Worm (Caenorhabditis elegans) whole organism, early embryonic: ENCODE data around the gene dnj-10.

Experiments used
- B0310.2 ChIP-seq: sonication (generic microtip); optimal IDR thresholded peaks from 2 replicates; lab custom pipeline; 2016; ENCODE audit warnings: mild to moderate bottlenecking, missing genetic modification characterization, missing compliant biosample characterization
- F13C5.2 ChIP-seq: sonication (generic microtip); optimal IDR thresholded peaks from 2 replicates; lab custom pipeline; 2017; ENCODE audit warnings: mild to moderate bottlenecking, missing genetic modification characterization, inconsistent platforms, missing compliant biosample characterization
- aly-1 ChIP-seq: sonication (generic microtip); optimal IDR thresholded peaks from 2 replicates; lab custom pipeline; 2016; ENCODE audit warnings: missing genetic modification characterization, missing compliant biosample characterization
- ama-1 ChIP-seq: fragments of 150-350 bp; optimal IDR thresholded peaks from 2 replicates; lab custom pipeline; 2014
- ceh-13 ChIP-seq: fragments of 200-800 bp; sonication (Bioruptor generic); optimal IDR thresholded peaks from 2 replicates; lab custom pipeline; 2018; ENCODE audit warnings: mild to moderate bottlenecking, missing genetic modification characterization, missing compliant biosample characterization
- ceh-36 ChIP-seq: sonication (generic microtip); optimal IDR thresholded peaks from 2 replicates; lab custom pipeline; 2016; ENCODE audit warnings: missing genetic modification characterization, inconsistent platforms, missing compliant biosample characterization
- ets-7 ChIP-seq: sonication (generic microtip); optimal IDR thresholded peaks from 2 replicates; lab custom pipeline; 2016; ENCODE audit warnings: missing genotype, missing genetic modification characterization, missing compliant biosample characterization
- flt-1 ChIP-seq: fragments of 200-800 bp; sonication (Bioruptor generic); IDR thresholded peaks from 2 replicates; pipeline ENCODE4 v1.3.6; 2022; ENCODE audit warnings: missing genetic modification characterization, missing compliant biosample characterization
- hmbx-1 ChIP-seq: sonication (generic microtip); optimal IDR thresholded peaks from 2 replicates; lab custom pipeline; 2016; ENCODE audit warnings: mild to moderate bottlenecking, missing genetic modification characterization, missing compliant biosample characterization
- hmg-4 ChIP-seq: fragments of 200-800 bp; sonication (Bioruptor generic); optimal IDR thresholded peaks from 2 replicates; lab custom pipeline; 2018; ENCODE audit warnings: mild to moderate bottlenecking, missing genetic modification characterization, missing compliant biosample characterization
- hnd-1 ChIP-seq: sonication (generic microtip); optimal IDR thresholded peaks from 2 replicates; lab custom pipeline; 2016; ENCODE audit warnings: missing genetic modification characterization, missing compliant biosample characterization
- pes-1 ChIP-seq: fragments of 200-800 bp; sonication (Bioruptor generic); IDR thresholded peaks from 2 replicates; pipeline ENCODE4 v1.3.6; 2022; ENCODE audit warnings: missing genetic modification reagents, missing genetic modification characterization, missing compliant biosample characterization
- scrt-1 ChIP-seq: fragments of 200-800 bp; sonication (Bioruptor generic); IDR thresholded peaks from 2 replicates; pipeline ENCODE4 v1.3.6; 2022; ENCODE audit warnings: missing genetic modification characterization, missing compliant biosample characterization
- sea-1 ChIP-seq: fragments of 200-800 bp; sonication (Bioruptor generic); conservative IDR thresholded peaks from 2 replicates; pipeline ENCODE4 v1.3.6; 2022; ENCODE audit warnings: missing genetic modification characterization, missing compliant biosample characterization
- tbx-11 ChIP-seq: fragments of 200-800 bp; sonication (Bioruptor generic); IDR thresholded peaks from 2 replicates; pipeline ENCODE4 v1.3.6; 2022; ENCODE audit warnings: missing genetic modification characterization, missing compliant biosample characterization
- tbx-37 ChIP-seq: fragments of 200-800 bp; sonication (Bioruptor generic); conservative IDR thresholded peaks from 2 replicates; pipeline ENCODE4 v1.3.6; 2022; ENCODE audit warnings: missing genetic modification reagents, missing genetic modification characterization, missing compliant biosample characterization
- tra-4 ChIP-seq: sonication (generic microtip); optimal IDR thresholded peaks from 2 replicates; lab custom pipeline; 2017; ENCODE audit warnings: missing genetic modification characterization, missing compliant biosample characterization

dnj-10 gene

ce11 chrIII:8618412-8618960, 12.5 kb upstream of the dnj-10 start, which contains the start of gene C13G5.2:
TSS of gene C13G5.2 (minus strand) at chrIII:8618462.
- TF ChIP-seq ama-1 (lab: Kevin White, UChicago) (no peak), B0310.2 (no peak), sea-1 (no peak), hnd-1 (tag; lab: Kevin White, UChicago) (no peak), ets-7 (tag; lab: Kevin White, UChicago) (no peak)

- TF ChIP-seq tbx-37 (GFP tag; lab: Robert Waterston, UW) (no peak), B0310.2 (no peak), F13C5.2 (no peak), ama-1 (lab: Kevin White, UChicago) (no peak), tra-4 (tag; lab: Kevin White, UChicago) (no peak), ceh-13 (no peak), hnd-1 (tag; lab: Kevin White, UChicago) (no peak), sea-1 (no peak), hmg-4 (GFP tag; lab: Kevin White, UChicago) (no peak), scrt-1 (GFP tag; lab: Robert Waterston, UW) (no peak), pes-1 (GFP tag; lab: Robert Waterston, UW) (no peak), hmbx-1 (tag; lab: Kevin White, UChicago) (no peak), aly-1 (no peak), flt-1 (GFP tag; lab: Robert Waterston, UW) (no peak), ets-7 (tag; lab: Kevin White, UChicago) (no peak), tbx-11 (GFP tag; lab: Robert Waterston, UW) (no peak)
These were observed 10.7 kb upstream of the dnj-10 start for ce11 chrIII:8620259-8620658.

- no peak for TF ChIP-seq hmbx-1 (tag; lab: Kevin White, UChicago)
- TF ChIP-seq B0310.2 = no peak
- no peak for TF ChIP-seq ceh-13
- TF ChIP-seq flt-1 (GFP tag; lab: Robert Waterston, UW) = no peak
- no peak for TF ChIP-seq hnd-1 (tag; lab: Kevin White, UChicago)
- no peak for TF ChIP-seq aly-1
- no peak for TF ChIP-seq tbx-11 (GFP tag; lab: Robert Waterston, UW)
- no peak for TF ChIP-seq sea-1
These were observed 10.0 kb upstream of the dnj-10 start for ce11 chrIII:8621002-8621401.

- no peak for TF ChIP-seq ceh-36 (tag; lab: Kevin White, UChicago)
- TF ChIP-seq ama-1 (lab: Kevin White, UChicago) = no peak
- TF ChIP-seq ceh-13 = no peak
- no peak for TF ChIP-seq hmbx-1 (tag; lab: Kevin White, UChicago)
- TF ChIP-seq hmg-4 (GFP tag; lab: Kevin White, UChicago) = no peak
- no peak for TF ChIP-seq tbx-11 (GFP tag; lab: Robert Waterston, UW)
- no peak for TF ChIP-seq scrt-1 (GFP tag; lab: Robert Waterston, UW)
- TF ChIP-seq aly-1 = no peak
- no peak for TF ChIP-seq F13C5.2
- no peak for TF ChIP-seq sea-1
- TF ChIP-seq tra-4 (tag; lab: Kevin White, UChicago) = no peak
- TF ChIP-seq tbx-37 (GFP tag; lab: Robert Waterston, UW) = no peak
- TF ChIP-seq flt-1 (GFP tag; lab: Robert Waterston, UW) = no peak
- TF ChIP-seq ets-7 (tag; lab: Kevin White, UChicago) = no peak
- no peak for TF ChIP-seq B0310.2
- TF ChIP-seq hnd-1 (tag; lab: Kevin White, UChicago) = no peak
- TF ChIP-seq pes-1 (GFP tag; lab: Robert Waterston, UW) = no peak
These were observed 9.0 kb upstream of the dnj-10 start for ce11 chrIII:8621982-8622381.

ce11 chrIII:8622435-8622834, 8.5 kb upstream of the dnj-10 start, which contains the start of gene ceh-16:
TSS of gene ceh-16 (plus strand) at chrIII:8622735.
- TF ChIP-seq aly-1 (no peak), sea-1 (no peak), scrt-1 (GFP tag; lab: Robert Waterston, UW) (no peak), F13C5.2 (no peak), pes-1 (GFP tag; lab: Robert Waterston, UW) (no peak), tra-4 (tag; lab: Kevin White, UChicago) (no peak), hmbx-1 (tag; lab: Kevin White, UChicago) (no peak), hnd-1 (tag; lab: Kevin White, UChicago) (no peak), ets-7 (tag; lab: Kevin White, UChicago) (no peak), ceh-13 (no peak), tbx-37 (GFP tag; lab: Robert Waterston, UW) (no peak), ceh-36 (tag; lab: Kevin White, UChicago) (no peak), B0310.2 (no peak)

ce11 chrIII:8625125-8625524, 5.8 kb upstream of the dnj-10 start:
- TF ChIP-seq pes-1 (GFP tag; lab: Robert Waterston, UW) (no peak), F13C5.2 (no peak), hnd-1 (tag; lab: Kevin White, UChicago) (no peak), ets-7 (tag; lab: Kevin White, UChicago) (no peak), aly-1 (no peak), scrt-1 (GFP tag; lab: Robert Waterston, UW) (no peak), ceh-13 (no peak), ama-1 (lab: Kevin White, UChicago) (no peak), tbx-11 (GFP tag; lab: Robert Waterston, UW) (no peak), B0310.2 (no peak), tra-4 (tag; lab: Kevin White, UChicago) (no peak), hmbx-1 (tag; lab: Kevin White, UChicago) (no peak), flt-1 (GFP tag; lab: Robert Waterston, UW) (no peak), tbx-37 (GFP tag; lab: Robert Waterston, UW) (no peak), hmg-4 (GFP tag; lab: Kevin White, UChicago) (no peak), sea-1 (no peak), ceh-36 (tag; lab: Kevin White, UChicago) (no peak)

- no peak for TF ChIP-seq ets-7 (tag; lab: Kevin White, UChicago)
- no peak for TF ChIP-seq aly-1
- no peak for TF ChIP-seq tbx-11 (GFP tag; lab: Robert Waterston, UW)
- no peak for TF ChIP-seq pes-1 (GFP tag; lab: Robert Waterston, UW)
- no peak for TF ChIP-seq ceh-13
- TF ChIP-seq scrt-1 (GFP tag; lab: Robert Waterston, UW) = no peak
- TF ChIP-seq sea-1 = no peak
- TF ChIP-seq flt-1 (GFP tag; lab: Robert Waterston, UW) = no peak
- no peak for TF ChIP-seq ama-1 (lab: Kevin White, UChicago)
These were observed 2.5 kb upstream of the dnj-10 start, which contains the start of the genes polk-1 and gpr-1 for ce11 chrIII:8628405-8628982. TSS of gene polk-1 (minus strand) at chrIII:8628590. TSS of gene gpr-1 (plus strand) at chrIII:8628932.
